Worm (Caenorhabditis elegans): Measurements from ENCODE around the gene zipt-13.
A peak's percentile ranks its signal among the peaks of the same experiment; 100 is the strongest.

Gene zipt-13

DNA sequence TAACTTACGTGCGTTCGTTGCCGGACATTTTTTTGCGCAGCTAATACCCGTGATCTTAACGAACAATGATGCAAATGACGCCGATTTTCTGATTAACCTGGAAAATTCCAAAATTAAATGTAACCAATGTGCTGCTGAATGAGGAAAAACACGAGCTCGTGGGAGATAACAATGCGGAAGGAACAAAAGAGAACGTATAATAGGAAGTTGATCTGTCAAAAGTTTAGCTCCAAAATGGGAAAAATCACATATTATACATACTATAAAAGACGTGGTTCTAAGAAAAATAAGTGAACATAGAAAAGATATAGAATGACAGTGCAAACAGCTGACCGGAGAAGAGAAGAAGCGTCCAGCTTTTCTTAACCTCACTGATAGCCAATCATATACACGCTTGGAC is 16.0 kb upstream of the zipt-13 start, which contains the start of gene C14H10.2:
TSS of gene C14H10.2 (minus strand) at position 101 of the 400 bp plus-strand sequence.
- TF ChIP-seq ces-1 (GFP tag; optimal IDR thresholded peaks at IDR 0.05), result no peak
- TF ChIP-seq unc-62 (GFP tag; optimal IDR thresholded peaks at IDR 0.05 in 1 of 2), result peak in 1 of 2 experiments; percentile 37
- no peak for TF ChIP-seq unc-62 (tag; optimal IDR thresholded peaks at IDR 0.05)
- no peak for TF ChIP-seq lin-1 (GFP tag; IDR thresholded peaks at IDR 0.05)
- TF ChIP-seq ceh-82 (tag; optimal IDR thresholded peaks at IDR 0.05), result no peak
- TF ChIP-seq tag-97 (GFP tag; IDR thresholded peaks at IDR 0.05), result no peak
- TF ChIP-seq nhr-237 (tag; optimal IDR thresholded peaks at IDR 0.05), result no peak
- TF ChIP-seq pha-4 (GFP tag; IDR thresholded peaks at IDR 0.05), result no peak
- no peak for TF ChIP-seq pha-4 (tag; optimal IDR thresholded peaks at IDR 0.05)

ce11 chrX:10249685-10250084 is 12.9 kb upstream of the zipt-13 start:
- TF ChIP-seq lim-7 (GFP tag; IDR thresholded peaks at IDR 0.05) (no peak), cey-2 (tag; optimal IDR thresholded peaks at IDR 0.05; ENCODE audit: borderline replicate concordance, insufficient read depth) (no peak), Y105C5A.15 (GFP tag; IDR thresholded peaks at IDR 0.05) (no peak), snpc-1.2 (GFP tag; IDR thresholded peaks at IDR 0.05) (no peak), unc-39 (tag; optimal IDR thresholded peaks at IDR 0.05) (no peak), set-16 (GFP tag; IDR thresholded peaks at IDR 0.05) (no peak), nhr-11 (tag; optimal IDR thresholded peaks at IDR 0.05) (no peak), ceh-62 (tag; optimal IDR thresholded peaks at IDR 0.05) (no peak), arid-1 (GFP tag; conservative IDR thresholded peaks at IDR 0.05) (no peak), hmg-1.1 (GFP tag; IDR thresholded peaks at IDR 0.05) (no peak), daf-12 (tag; optimal IDR thresholded peaks at IDR 0.05) (no peak), mxl-3 (GFP tag; optimal IDR thresholded peaks at IDR 0.05) (no peak), skn-1 (tag; optimal IDR thresholded peaks at IDR 0.05) (no peak)

DNA sequence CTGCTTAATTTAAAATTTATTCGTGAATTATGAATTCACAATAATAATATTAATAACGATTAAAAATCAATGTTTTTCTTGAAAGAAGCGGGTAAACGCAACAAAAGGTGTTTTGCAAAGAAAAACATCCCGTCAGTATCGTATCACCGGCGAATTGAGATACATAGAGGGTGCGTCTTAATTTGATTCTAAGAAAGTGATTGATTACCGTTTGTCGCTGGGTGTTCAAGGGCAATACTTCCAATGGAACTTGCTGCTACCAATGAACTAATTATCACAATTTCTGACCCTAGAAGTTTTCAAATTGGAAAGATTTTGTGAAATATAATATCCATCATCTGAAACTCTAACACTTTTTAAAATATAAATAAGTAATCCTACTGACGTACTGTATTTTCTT is 8.9 kb upstream of the zipt-13 start:
- TF ChIP-seq F26F4.8 (GFP tag; conservative IDR thresholded peaks at IDR 0.05), result no peak
- TF ChIP-seq lin-13 (GFP tag; optimal IDR thresholded peaks at IDR 0.05), result no peak
- TF ChIP-seq unc-62 (GFP tag; optimal IDR thresholded peaks at IDR 0.05 in 1 of 2), result peak in 1 of 2 experiments; percentile 59
- TF ChIP-seq unc-62 (tag; optimal IDR thresholded peaks at IDR 0.05), result no peak
- no peak for TF ChIP-seq lin-1 (GFP tag; IDR thresholded peaks at IDR 0.05)

- TF ChIP-seq madf-5 (GFP tag; IDR thresholded peaks at IDR 0.05) (no peak), hmg-1.1 (GFP tag; IDR thresholded peaks at IDR 0.05) (no peak), ztf-7 (tag; optimal IDR thresholded peaks at IDR 0.05) (no peak), cey-2 (tag; optimal IDR thresholded peaks at IDR 0.05; ENCODE audit: borderline replicate concordance, insufficient read depth) (no peak), nhr-10 (tag; optimal IDR thresholded peaks at IDR 0.05) (no peak), F10B5.3 (tag; optimal IDR thresholded peaks at IDR 0.05) (no peak), lin-15B (tag; optimal IDR thresholded peaks at IDR 0.05) (no peak), dmd-6 (GFP tag; IDR thresholded peaks at IDR 0.05) (no peak), nhr-25 (tag; optimal IDR thresholded peaks at IDR 0.05; ENCODE audit: borderline replicate concordance, insufficient read depth) (no peak), php-3 (GFP tag; IDR thresholded peaks at IDR 0.05) (no peak), lsy-2 (tag; optimal IDR thresholded peaks at IDR 0.05) (no peak), ceh-44 (GFP tag; IDR thresholded peaks at IDR 0.05) (no peak), saeg-2 (GFP tag; IDR thresholded peaks at IDR 0.05) (no peak), nhr-76 (tag; optimal IDR thresholded peaks at IDR 0.05) (no peak), arid-1 (GFP tag; conservative IDR thresholded peaks at IDR 0.05) (no peak), T26A8.4 (GFP tag; IDR thresholded peaks at IDR 0.05) (no peak), skn-1 (tag; optimal IDR thresholded peaks at IDR 0.05) (no peak), mes-2 (tag; optimal IDR thresholded peaks at IDR 0.05; ENCODE audit: poor library complexity, severe bottlenecking) (no peak), nhr-48 (tag; optimal IDR thresholded peaks at IDR 0.05) (no peak), nhr-111 (GFP tag; optimal IDR thresholded peaks at IDR 0.05) (no peak)
Observed at ce11 chrX:10240939-10241338, 4.2 kb upstream of the zipt-13 start, which contains the start of gene str-74. Gene str-74, minus strand, starts transcription at chrX:10241039.

All from whole organism, L4 larva.